Fruit fly (Drosophila melanogaster) whole organism, prepupa: ENCODE measurements around the gene Tep2.

Experiments
- Blimp-1 ChIP-seq: fragments of 200-800 bp; sonication (Bioruptor generic); optimal IDR thresholded peaks from 3 replicates; lab custom pipeline; 2017; ENCODE audit warnings: missing biosample characterization, missing genetic modification characterization, mild to moderate bottlenecking, moderate library complexity, missing genetic modification reagents
- CG10669 ChIP-seq: fragments of 200-800 bp; sonication (Bioruptor generic); optimal IDR thresholded peaks from 3 replicates; lab custom pipeline; 2018; ENCODE audit warnings: missing biosample characterization, mild to moderate bottlenecking, missing genetic modification characterization, moderate library complexity
- CG11294 ChIP-seq: fragments of 200-800 bp; sonication (Bioruptor generic); IDR thresholded peaks from 2 replicates; pipeline ENCODE4 v1.3.6; 2022; ENCODE audit warnings: missing biosample characterization, missing genetic modification characterization
- CG11762 ChIP-seq: fragments of 200-800 bp; sonication (Bioruptor generic); optimal IDR thresholded peaks from 3 replicates; lab custom pipeline; 2016; ENCODE audit warnings: missing biosample characterization, missing genetic modification characterization; ENCODE audit not compliant: insufficient read depth
- CG1621 ChIP-seq: fragments of 200-800 bp; sonication (Bioruptor generic); optimal IDR thresholded peaks from 3 replicates; lab custom pipeline; 2018; ENCODE audit warnings: missing biosample characterization, mild to moderate bottlenecking, missing genetic modification characterization
- CG3032 ChIP-seq: fragments of 200-800 bp; optimal IDR thresholded peaks from 2 replicates; lab custom pipeline; 2019; ENCODE audit warnings: missing biosample characterization, mild to moderate bottlenecking, missing genetic modification characterization, moderate library complexity
- CG34406 ChIP-seq: fragments of 200-800 bp; sonication (Bioruptor generic); optimal IDR thresholded peaks from 3 replicates; lab custom pipeline; 2016; ENCODE audit warnings: missing biosample characterization, missing genetic modification characterization
- CG4318 ChIP-seq: fragments of 200-800 bp; sonication (Bioruptor generic); optimal IDR thresholded peaks from 3 replicates; lab custom pipeline; 2017; ENCODE audit warnings: missing biosample characterization, mild to moderate bottlenecking, missing genetic modification characterization
- CG6163 ChIP-seq: fragments of 200-800 bp; sonication (Bioruptor generic); IDR thresholded peaks from 3 replicates; pipeline ENCODE4 v1.3.6; 2022; ENCODE audit warnings: missing biosample characterization, missing genetic modification characterization
- CG6276 ChIP-seq: fragments of 200-800 bp; sonication (Bioruptor generic); optimal IDR thresholded peaks from 2 replicates; lab custom pipeline; 2017; ENCODE audit warnings: missing biosample characterization, mild to moderate bottlenecking, missing genetic modification characterization
- CG6792 ChIP-seq: fragments of 200-800 bp; sonication (Bioruptor generic); optimal IDR thresholded peaks from 3 replicates; lab custom pipeline; 2016; ENCODE audit warnings: missing biosample characterization, missing genetic modification characterization
- CG6854 ChIP-seq: fragments of 200-800 bp; sonication (Bioruptor generic); optimal IDR thresholded peaks from 2 replicates; lab custom pipeline; 2017; ENCODE audit warnings: missing biosample characterization, mild to moderate bottlenecking, missing genetic modification characterization
- CG9139 ChIP-seq: fragments of 200-800 bp; sonication (Bioruptor generic); optimal IDR thresholded peaks from 3 replicates; lab custom pipeline; 2017; ENCODE audit warnings: missing biosample characterization, mild to moderate bottlenecking, missing genetic modification characterization
- Eip75B ChIP-seq: fragments of 200-800 bp; sonication (Bioruptor generic); optimal IDR thresholded peaks from 3 replicates; lab custom pipeline; 2016; ENCODE audit warnings: missing biosample characterization, missing genetic modification characterization
- Gug ChIP-seq: fragments of 200-800 bp; sonication (Bioruptor generic); IDR thresholded peaks from 2 replicates; pipeline ENCODE4 v1.3.6; 2022; ENCODE audit warnings: missing biosample characterization, missing genetic modification characterization
- Lpt ChIP-seq: fragments of 200-800 bp; sonication (Bioruptor generic); optimal IDR thresholded peaks from 3 replicates; lab custom pipeline; 2016; ENCODE audit warnings: missing biosample characterization, missing genetic modification characterization
- OdsH ChIP-seq: fragments of 200-800 bp; sonication (Bioruptor generic); optimal IDR thresholded peaks from 3 replicates; lab custom pipeline; 2016; ENCODE audit warnings: missing biosample characterization, missing genetic modification characterization
- Smox ChIP-seq: fragments of 200-800 bp; sonication (Bioruptor generic); optimal IDR thresholded peaks from 3 replicates; lab custom pipeline; 2016; ENCODE audit warnings: missing biosample characterization, missing genetic modification characterization
- Sox102F ChIP-seq: fragments of 200-800 bp; sonication (Bioruptor generic); optimal IDR thresholded peaks from 2 replicates; lab custom pipeline; 2016; ENCODE audit warnings: missing biosample characterization, mild to moderate bottlenecking, missing genetic modification characterization
- Sox14 ChIP-seq: fragments of 200-800 bp; sonication (Bioruptor generic); optimal IDR thresholded peaks from 3 replicates; lab custom pipeline; 2016; ENCODE audit warnings: missing biosample characterization, missing genetic modification characterization
- achi ChIP-seq: fragments of 200-800 bp; sonication (Bioruptor generic); optimal IDR thresholded peaks from 3 replicates; lab custom pipeline; 2016; ENCODE audit warnings: missing biosample characterization, missing genetic modification characterization
- acj6 ChIP-seq: fragments of 200-800 bp; sonication (Bioruptor generic); optimal IDR thresholded peaks from 3 replicates; lab custom pipeline; 2016; ENCODE audit warnings: missing biosample characterization, missing genetic modification characterization
- cyc ChIP-seq: fragments of 200-800 bp; sonication (Bioruptor generic); optimal IDR thresholded peaks from 3 replicates; lab custom pipeline; 2016; ENCODE audit warnings: missing biosample characterization, missing genetic modification characterization
- dsx ChIP-seq: fragments of 200-800 bp; optimal IDR thresholded peaks from 3 replicates; lab custom pipeline; 2019; ENCODE audit warnings: missing biosample characterization, mild to moderate bottlenecking, missing genetic modification characterization, moderate library complexity; ENCODE audit not compliant: poor library complexity, severe bottlenecking
- eg ChIP-seq: fragments of 200-800 bp; sonication (Bioruptor generic); IDR thresholded peaks from 3 replicates; pipeline ENCODE4 v1.3.6; 2022; ENCODE audit warnings: missing biosample characterization, missing genetic modification characterization
- esn ChIP-seq: fragments of 200-800 bp; sonication (Bioruptor generic); optimal IDR thresholded peaks from 2 replicates; lab custom pipeline; 2016; ENCODE audit warnings: missing biosample characterization, mild to moderate bottlenecking, missing genetic modification characterization, moderate library complexity
- fd59A ChIP-seq: fragments of 200-800 bp; sonication (Bioruptor generic); optimal IDR thresholded peaks from 2 replicates; lab custom pipeline; 2017; ENCODE audit warnings: missing biosample characterization, mild to moderate bottlenecking, missing genetic modification characterization, missing genetic modification reagents
- fd85E ChIP-seq: fragments of 200-800 bp; sonication (Bioruptor generic); optimal IDR thresholded peaks from 3 replicates; lab custom pipeline; 2016; ENCODE audit warnings: missing biosample characterization, missing genetic modification characterization
- fkh ChIP-seq: fragments of 200-800 bp; sonication (Bioruptor generic); optimal IDR thresholded peaks from 3 replicates; lab custom pipeline; 2017; ENCODE audit warnings: missing biosample characterization, mild to moderate bottlenecking, missing genetic modification characterization, moderate library complexity
- lz ChIP-seq: fragments of 200-800 bp; sonication (Bioruptor generic); optimal IDR thresholded peaks from 3 replicates; lab custom pipeline; 2016; ENCODE audit warnings: missing biosample characterization, missing genetic modification characterization
- ss ChIP-seq, 2 experiments: fragments of 200-800 bp; sonication (Bioruptor generic); optimal IDR thresholded peaks; 2 replicates in 1 of 2; 3 replicates in 1 of 2; lab custom pipeline; 2017 to 2018; ENCODE audit warnings: mild to moderate bottlenecking in 2 of 2, missing biosample characterization in 2 of 2, missing genetic modification characterization in 2 of 2, moderate library complexity in 1 of 2
- svp ChIP-seq: fragments of 200-800 bp; sonication (Bioruptor generic); peaks from one replicate; lab custom pipeline; 2016; ENCODE audit warnings: missing biosample characterization, missing genetic modification characterization
- topi ChIP-seq: fragments of 200-800 bp; sonication (Bioruptor generic); optimal IDR thresholded peaks from 3 replicates; lab custom pipeline; 2016; ENCODE audit warnings: missing biosample characterization, missing genetic modification characterization
- vri ChIP-seq: fragments of 200-800 bp; sonication (Bioruptor generic); optimal IDR thresholded peaks from 3 replicates; lab custom pipeline; 2016; ENCODE audit warnings: missing biosample characterization, mild to moderate bottlenecking, missing genetic modification characterization

Gene Tep2

DNA sequence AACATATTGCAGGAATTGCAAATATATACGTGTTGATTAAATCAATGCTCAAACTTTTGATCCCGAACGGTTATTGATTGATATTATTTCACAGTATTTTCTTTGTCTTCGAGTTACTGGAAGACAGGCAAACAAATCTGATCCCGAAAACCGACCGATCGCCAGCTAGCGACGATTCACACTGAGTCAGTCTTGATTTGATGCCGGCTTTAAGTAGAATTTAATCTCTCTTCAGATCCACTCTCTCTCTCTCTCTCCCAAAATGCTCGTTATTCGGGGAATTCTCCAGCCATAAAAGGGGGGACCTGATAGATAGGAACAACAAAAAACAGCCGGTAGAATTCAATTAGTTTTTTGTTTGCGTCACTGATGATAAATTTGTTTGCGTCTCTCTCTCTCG, at the start of gene Tep2:
Tep2 (minus strand) TSS at position 185 of the 400 bp plus-strand sequence.
- TF ChIP-seq lz (GFP tag; lab: Kevin White, UChicago): no peak
- peak; percentile 97 for TF ChIP-seq svp (GFP tag; lab: Kevin White, UChicago)
- TF ChIP-seq CG6163: peak; percentile 49; the same call in 1 of the 3 replicates
- TF ChIP-seq Sox102F (GFP tag; lab: Kevin White, UChicago): peak; percentile 48
- TF ChIP-seq CG6854: no peak
- TF ChIP-seq CG9139 (GFP tag; lab: Kevin White, UChicago): peak; percentile 6
- TF ChIP-seq fd59A (GFP tag; lab: Kevin White, UChicago): no peak
- peak; percentile 27 for TF ChIP-seq dsx (GFP tag; lab: Kevin White, UChicago)
- no peak for TF ChIP-seq OdsH (GFP tag; lab: Kevin White, UChicago)
- no peak for TF ChIP-seq Lpt (GFP tag; lab: Kevin White, UChicago)
- peak; percentile 80 for TF ChIP-seq Sox14
- peak; percentile 25 for TF ChIP-seq esn (GFP tag; lab: Kevin White, UChicago)
- no peak for TF ChIP-seq Blimp-1 (GFP tag; lab: Kevin White, UChicago)

dm6 chr2L:7750631-7751161, 49.3 kb upstream of the Tep2 start:
- no peak for TF ChIP-seq fd85E (GFP tag; lab: Kevin White, UChicago)
- TF ChIP-seq Sox14: no peak
- peak; percentile 11 for TF ChIP-seq dsx (GFP tag; lab: Kevin White, UChicago)
- TF ChIP-seq CG9139 (GFP tag; lab: Kevin White, UChicago): no peak
- TF ChIP-seq Smox (GFP tag; lab: Kevin White, UChicago): no peak
- no peak for TF ChIP-seq OdsH (GFP tag; lab: Kevin White, UChicago)
- no peak for TF ChIP-seq Sox102F (GFP tag; lab: Kevin White, UChicago)
- no peak for TF ChIP-seq topi (GFP tag; lab: Kevin White, UChicago)
- TF ChIP-seq ss (GFP tag; optimal IDR thresholded peaks at IDR 0.05; lab: Kevin White, UChicago): peak in 1 of 2 experiments; percentile 98

DNA sequence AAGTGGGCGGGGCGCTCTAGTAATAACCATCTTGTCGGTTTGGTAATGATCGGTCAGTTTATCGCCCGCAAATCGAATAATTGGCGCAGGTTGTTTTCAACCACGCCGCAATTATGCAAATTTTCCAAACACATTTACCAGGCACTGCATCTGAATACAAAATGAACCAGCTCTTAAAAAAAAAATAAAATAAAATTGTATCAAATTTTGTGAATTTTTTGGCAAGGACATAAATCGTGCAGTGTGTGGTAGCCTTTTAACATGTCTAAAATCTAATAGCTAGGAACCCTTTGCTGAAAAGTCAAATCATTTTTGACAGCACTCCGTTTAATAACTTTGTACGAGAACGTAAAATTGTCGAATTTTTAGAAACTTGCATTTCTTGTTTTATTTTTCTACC, 45.6 kb upstream of the Tep2 start, which contains the start of gene ATPsynGL:
ATPsynGL (plus strand) TSS at position 301 of the 400 bp plus-strand sequence.
- TF ChIP-seq CG4318 (GFP tag; lab: Kevin White, UChicago) (no peak), OdsH (GFP tag; lab: Kevin White, UChicago) (no peak), CG10669 (GFP tag; lab: Kevin White, UChicago) (no peak), CG3032 (tag; lab: Kevin White, UChicago) (no peak), acj6 (GFP tag; lab: Kevin White, UChicago) (no peak), Gug (GFP tag; lab: Robert Waterston, UW) (no peak), fkh (GFP tag; lab: Kevin White, UChicago) (no peak), Sox14 (no peak), CG1621 (no peak)

- no peak for TF ChIP-seq Gug (GFP tag; lab: Robert Waterston, UW)
- no peak for TF ChIP-seq eg (GFP tag; lab: Robert Waterston, UW)
- no peak for TF ChIP-seq CG11294 (GFP tag; lab: Robert Waterston, UW)
- TF ChIP-seq Eip75B (GFP tag; lab: Kevin White, UChicago): no peak
- TF ChIP-seq CG6792 (GFP tag; lab: Kevin White, UChicago): no peak
- no peak for TF ChIP-seq fd85E (GFP tag; lab: Kevin White, UChicago)
- no peak for TF ChIP-seq Blimp-1 (GFP tag; lab: Kevin White, UChicago)
- TF ChIP-seq cyc (GFP tag; lab: Kevin White, UChicago): no peak
- no peak for TF ChIP-seq CG10669 (GFP tag; lab: Kevin White, UChicago)
- TF ChIP-seq CG6163: no peak
- TF ChIP-seq svp (GFP tag; lab: Kevin White, UChicago): no peak
- TF ChIP-seq CG11762 (GFP tag; lab: Kevin White, UChicago): no peak
- no peak for TF ChIP-seq Sox14
- no peak for TF ChIP-seq ss (GFP tag; optimal IDR thresholded peaks at IDR 0.05; lab: Kevin White, UChicago)
- TF ChIP-seq achi: no peak
- no peak for TF ChIP-seq CG6276 (GFP tag; lab: Kevin White, UChicago)
- TF ChIP-seq OdsH (GFP tag; lab: Kevin White, UChicago): no peak
- no peak for TF ChIP-seq CG34406 (GFP tag; lab: Kevin White, UChicago)
- TF ChIP-seq vri (GFP tag; lab: Kevin White, UChicago): no peak
- TF ChIP-seq dsx (GFP tag; lab: Kevin White, UChicago): no peak
- TF ChIP-seq, all 60 proteins: peak for 0
Measured at dm6 chr2L:7744739-7745138, 43.3 kb upstream of the Tep2 start, which contains the start of gene CG7214. Gene CG7214, minus strand, starts transcription at chr2L:7744839.
